Worm (Caenorhabditis elegans): Measurements from ENCODE around the gene nhr-8.

- TF ChIP-seq K09A11.1 (tag; optimal IDR thresholded peaks at IDR 0.05; ENCODE audit: insufficient read depth) (no peak), dmd-4 (tag; optimal IDR thresholded peaks at IDR 0.05; ENCODE audit: borderline replicate concordance) (no peak), pat-9 (tag; optimal IDR thresholded peaks at IDR 0.05) (no peak), elt-2 (tag; optimal IDR thresholded peaks at IDR 0.05) (no peak), fax-1 (tag; optimal IDR thresholded peaks at IDR 0.05) (no peak), ama-1 (optimal IDR thresholded peaks at IDR 0.05) (no peak), ceh-14 (tag; optimal IDR thresholded peaks at IDR 0.05) (no peak), gmeb-2 (tag; optimal IDR thresholded peaks at IDR 0.05) (no peak), npax-4 (tag; optimal IDR thresholded peaks at IDR 0.05) (no peak), pqm-1 (tag; optimal IDR thresholded peaks at IDR 0.05) (no peak), nhr-11 (tag; optimal IDR thresholded peaks at IDR 0.05) (no peak), ceh-31 (tag; optimal IDR thresholded peaks at IDR 0.05) (no peak)
These were observed 17.7 kb downstream of the nhr-8 start, which contains the start of gene sucg-1 for ce11 chrIV:7728402-7728963.

All from whole organism, late embryonic.